Fruit fly (Drosophila melanogaster): ENCODE results near the gene CG42758.

- TF ChIP-seq Ets98B (GFP tag; IDR thresholded peaks at IDR 0.05) (no peak), EcR (GFP tag; optimal IDR thresholded peaks at IDR 0.05) (no peak), rn (GFP tag; IDR thresholded peaks at IDR 0.05) (no peak), gl (tag; optimal IDR thresholded peaks at IDR 0.05) (no peak), CG17806 (tag; optimal IDR thresholded peaks at IDR 0.05) (no peak), CG14655 (GFP tag; optimal IDR thresholded peaks at IDR 0.05) (no peak), Pif1B (GFP tag; optimal IDR thresholded peaks at IDR 0.05) (no peak), CG10348 (GFP tag; IDR thresholded peaks at IDR 0.05) (no peak), CG34367 (tag; optimal IDR thresholded peaks at IDR 0.05) (no peak), Snoo (tag; optimal IDR thresholded peaks at IDR 0.05) (no peak), CG12605 (GFP tag; IDR thresholded peaks at IDR 0.05) (no peak)
Observed at dm6 chr3L:14552041-14552924, 15.0 kb upstream of the CG42758 start.

Data from whole organism, pupa.